Fruit fly (Drosophila melanogaster) whole organism, embryonic: ENCODE measurements around the gene mib1.
A peak's percentile ranks its signal among the peaks of the same experiment; 100 is the strongest.

Experiments
- ATbp ChIP-seq: fragments of 200-800 bp; sonication (Bioruptor generic); optimal IDR thresholded peaks from 2 replicates; lab custom pipeline; 2017; ENCODE audit warnings: missing biosample characterization, mild to moderate bottlenecking, missing genetic modification characterization, missing genetic modification reagents
- Atf6 ChIP-seq: fragments of 200-800 bp; sonication (Bioruptor generic); IDR thresholded peaks from 2 replicates; pipeline ENCODE4 v1.3.6; 2022; ENCODE audit warnings: missing biosample characterization, missing genetic modification characterization
- Bteb2 ChIP-seq: fragments of 200-800 bp; sonication (Bioruptor generic); optimal IDR thresholded peaks from 2 replicates; lab custom pipeline; 2016; ENCODE audit warnings: missing biosample characterization, missing genetic modification characterization
- CG10209 ChIP-seq: fragments of 200-800 bp; sonication (Bioruptor generic); optimal IDR thresholded peaks from 3 replicates; lab custom pipeline; 2017; ENCODE audit warnings: missing biosample characterization, mild to moderate bottlenecking, missing genetic modification characterization, missing genetic modification reagents
- CG10543 ChIP-seq: fragments of 200-800 bp; sonication (Bioruptor generic); optimal IDR thresholded peaks from 3 replicates; lab custom pipeline; 2017; ENCODE audit warnings: missing biosample characterization, mild to moderate bottlenecking, missing genetic modification characterization, moderate library complexity
- CG11247 ChIP-seq: fragments of 200-800 bp; sonication (Bioruptor generic); IDR thresholded peaks from 2 replicates; pipeline ENCODE4 v1.3.6; 2022; ENCODE audit warnings: missing biosample characterization, missing genetic modification characterization
- CG12155 ChIP-seq: fragments of 200-800 bp; sonication (Bioruptor generic); optimal IDR thresholded peaks from 3 replicates; lab custom pipeline; 2016; ENCODE audit warnings: missing biosample characterization, missing genetic modification characterization
- CG12744 ChIP-seq: fragments of 200-800 bp; sonication (Bioruptor generic); optimal IDR thresholded peaks from 2 replicates; lab custom pipeline; 2016; ENCODE audit warnings: missing biosample characterization, missing genetic modification characterization
- CG13624 ChIP-seq: fragments of 200-800 bp; sonication (Bioruptor generic); optimal IDR thresholded peaks from 2 replicates; lab custom pipeline; 2016; ENCODE audit warnings: missing biosample characterization, missing genetic modification characterization
- CG14050 ChIP-seq: fragments of 200-800 bp; sonication (Bioruptor generic); IDR thresholded peaks from 3 replicates; pipeline ENCODE4 v1.3.6; 2022; ENCODE audit warnings: missing biosample characterization, missing genetic modification characterization
- CG15479 ChIP-seq: fragments of 200-800 bp; sonication (Bioruptor generic); optimal IDR thresholded peaks from 3 replicates; lab custom pipeline; 2019; ENCODE audit warnings: missing biosample characterization, mild to moderate bottlenecking, missing genetic modification characterization, moderate library complexity
- CG1602 ChIP-seq: fragments of 200-800 bp; sonication (Bioruptor generic); optimal IDR thresholded peaks from 3 replicates; lab custom pipeline; 2016; ENCODE audit warnings: missing biosample characterization, missing genetic modification characterization
- CG1603 ChIP-seq: fragments of 200-800 bp; sonication (Bioruptor generic); optimal IDR thresholded peaks from 2 replicates; lab custom pipeline; 2019; ENCODE audit warnings: missing biosample characterization, mild to moderate bottlenecking, missing genetic modification characterization, moderate library complexity
- CG18476 ChIP-seq: fragments of 200-800 bp; sonication (Bioruptor generic); optimal IDR thresholded peaks from 2 replicates; lab custom pipeline; 2016; ENCODE audit warnings: missing biosample characterization, mild to moderate bottlenecking, missing genetic modification characterization
- CG18599 ChIP-seq: fragments of 200-800 bp; sonication (Bioruptor generic); optimal IDR thresholded peaks from 3 replicates; lab custom pipeline; 2017; ENCODE audit warnings: missing biosample characterization, missing genetic modification characterization, mild to moderate bottlenecking, moderate library complexity, missing genetic modification reagents
- CG2199 ChIP-seq: fragments of 200-800 bp; sonication (Bioruptor generic); IDR thresholded peaks from 3 replicates; pipeline ENCODE4 v1.3.6; 2022; ENCODE audit warnings: missing biosample characterization, missing genetic modification characterization
- CG2875 ChIP-seq: fragments of 200-800 bp; sonication (Bioruptor generic); optimal IDR thresholded peaks from 2 replicates; lab custom pipeline; 2017; ENCODE audit warnings: missing biosample characterization, mild to moderate bottlenecking, missing genetic modification characterization, missing genetic modification reagents
- CG30403 ChIP-seq: fragments of 200-800 bp; sonication (Bioruptor generic); optimal IDR thresholded peaks from 3 replicates; lab custom pipeline; 2016; ENCODE audit warnings: missing biosample characterization, missing genetic modification characterization
- CG31224 ChIP-seq: fragments of 200-800 bp; sonication (Bioruptor generic); IDR thresholded peaks from 2 replicates; pipeline ENCODE4 v1.3.6; 2022; ENCODE audit warnings: missing biosample characterization, missing genetic modification characterization
- CG4820 ChIP-seq: fragments of 200-800 bp; sonication (Bioruptor generic); optimal IDR thresholded peaks from 3 replicates; lab custom pipeline; 2016; ENCODE audit warnings: missing biosample characterization, missing genetic modification characterization
- CG6765 ChIP-seq: fragments of 200-800 bp; sonication (Bioruptor generic); optimal IDR thresholded peaks from 3 replicates; lab custom pipeline; 2017; ENCODE audit warnings: missing biosample characterization, mild to moderate bottlenecking, missing genetic modification characterization
- CG7357 ChIP-seq: fragments of 200-800 bp; sonication (Bioruptor generic); IDR thresholded peaks from 3 replicates; pipeline ENCODE4 v1.3.6; 2022; ENCODE audit warnings: missing biosample characterization, missing genetic modification characterization
- CG7963 ChIP-seq: fragments of 200-800 bp; sonication (Bioruptor generic); IDR thresholded peaks from 3 replicates; pipeline ENCODE4 v1.3.6; 2022; ENCODE audit warnings: missing biosample characterization, missing genetic modification characterization; ENCODE audit not compliant: partially characterized antibody
- CG9215 ChIP-seq: fragments of 200-800 bp; sonication (Bioruptor generic); IDR thresholded peaks from 2 replicates; pipeline ENCODE4 v1.3.6; 2022; ENCODE audit warnings: missing biosample characterization, missing genetic modification characterization
- Dad ChIP-seq: fragments of 200-800 bp; sonication (Bioruptor generic); optimal IDR thresholded peaks from 3 replicates; lab custom pipeline; 2016; ENCODE audit warnings: missing biosample characterization, missing genetic modification characterization
- Dfd ChIP-seq, 2 experiments: fragments of >200 bp; optimal IDR thresholded peaks; 2 replicates each; lab custom pipeline; 2017; ENCODE audit warnings: missing biosample characterization in 2 of 2, missing genetic modification characterization in 2 of 2
- H15 ChIP-seq: fragments of 200-800 bp; sonication (Bioruptor generic); IDR thresholded peaks from 3 replicates; pipeline ENCODE4 v1.3.6; 2022; ENCODE audit warnings: missing biosample characterization, missing genetic modification characterization
- Hey ChIP-seq: fragments of 200-800 bp; sonication (Bioruptor generic); optimal IDR thresholded peaks from 3 replicates; lab custom pipeline; 2018; ENCODE audit warnings: missing biosample characterization, mild to moderate bottlenecking, missing genetic modification characterization
- Mad ChIP-seq: fragments of 200-800 bp; sonication (Bioruptor generic); optimal IDR thresholded peaks from 2 replicates; lab custom pipeline; 2016; ENCODE audit warnings: missing biosample characterization, missing genetic modification characterization
- Six4 ChIP-seq: fragments of 200-800 bp; sonication (Bioruptor generic); optimal IDR thresholded peaks from 2 replicates; lab custom pipeline; 2016; ENCODE audit warnings: missing biosample characterization, missing genetic modification characterization
- YL-1 ChIP-seq: fragments of 200-800 bp; sonication (Bioruptor generic); optimal IDR thresholded peaks from 3 replicates; lab custom pipeline; 2017; ENCODE audit warnings: missing biosample characterization, mild to moderate bottlenecking, missing genetic modification characterization
- ara ChIP-seq: fragments of 200-800 bp; sonication (Bioruptor generic); IDR thresholded peaks from 2 replicates; pipeline ENCODE4 v1.3.6; 2022; ENCODE audit warnings: missing biosample characterization, missing genetic modification characterization
- az2 ChIP-seq: fragments of 200-800 bp; sonication (Bioruptor generic); optimal IDR thresholded peaks from 3 replicates; lab custom pipeline; 2016; ENCODE audit warnings: missing biosample characterization, missing genetic modification characterization
- bbx ChIP-seq: fragments of 200-800 bp; sonication (Bioruptor generic); IDR thresholded peaks from 2 replicates; pipeline ENCODE4 v1.3.6; 2022; ENCODE audit warnings: missing biosample characterization, missing genetic modification characterization; ENCODE audit not compliant: partially characterized antibody
- bigmax ChIP-seq: fragments of 200-800 bp; sonication (Bioruptor generic); optimal IDR thresholded peaks from 2 replicates; lab custom pipeline; 2018; ENCODE audit warnings: missing biosample characterization, mild to moderate bottlenecking, missing genetic modification characterization
- bowl ChIP-seq: fragments of 200-800 bp; sonication (Bioruptor generic); IDR thresholded peaks from 2 replicates; pipeline ENCODE4 v1.3.6; 2022; ENCODE audit warnings: missing biosample characterization, missing genetic modification characterization
- chif ChIP-seq, 2 experiments: fragments of 200-800 bp; sonication (Bioruptor generic); optimal IDR thresholded peaks; 3 replicates each; lab custom pipeline; 2016; ENCODE audit warnings: missing biosample characterization in 2 of 2, missing genetic modification characterization in 2 of 2
- da ChIP-seq: fragments of 200-800 bp; sonication (Bioruptor generic); optimal IDR thresholded peaks from 2 replicates; lab custom pipeline; 2016; ENCODE audit warnings: missing biosample characterization, missing genetic modification characterization
- dpn ChIP-seq, 2 experiments: fragments of 200-800 bp; sonication (Bioruptor generic); optimal IDR thresholded peaks; 3 replicates each; lab custom pipeline; 2016; ENCODE audit warnings: missing biosample characterization in 2 of 2, missing genetic modification characterization in 2 of 2
- emc ChIP-seq: fragments of 200-800 bp; sonication (Bioruptor generic); optimal IDR thresholded peaks from 2 replicates; lab custom pipeline; 2016; ENCODE audit warnings: missing biosample characterization, missing genetic modification characterization
- ftz-f1 ChIP-seq: fragments of 200-800 bp; sonication (Bioruptor generic); optimal IDR thresholded peaks from 2 replicates; lab custom pipeline; 2016; ENCODE audit warnings: missing biosample characterization, missing genetic modification characterization
- gce ChIP-seq: fragments of 200-800 bp; sonication (Bioruptor generic); IDR thresholded peaks from 3 replicates; pipeline ENCODE4 v1.3.6; 2022; ENCODE audit warnings: missing biosample characterization, missing genetic modification characterization
- gfzf ChIP-seq: fragments of 200-800 bp; sonication (Bioruptor generic); optimal IDR thresholded peaks from 2 replicates; lab custom pipeline; 2016; ENCODE audit warnings: missing biosample characterization, mild to moderate bottlenecking, missing genetic modification characterization, moderate library complexity
- grau ChIP-seq: fragments of 200-800 bp; optimal IDR thresholded peaks from 3 replicates; lab custom pipeline; 2019; ENCODE audit warnings: missing biosample characterization, mild to moderate bottlenecking, missing genetic modification characterization, moderate library complexity
- ind ChIP-seq: fragments of 200-800 bp; sonication (Bioruptor generic); optimal IDR thresholded peaks from 3 replicates; lab custom pipeline; 2016; ENCODE audit warnings: missing biosample characterization, missing genetic modification characterization
- mirr ChIP-seq: fragments of 200-800 bp; sonication (Bioruptor generic); optimal IDR thresholded peaks from 3 replicates; lab custom pipeline; 2018; ENCODE audit warnings: missing biosample characterization, mild to moderate bottlenecking, missing genetic modification characterization
- rib ChIP-seq: fragments of 200-800 bp; sonication (Bioruptor generic); IDR thresholded peaks from 2 replicates; pipeline ENCODE4 v1.3.6; 2022; ENCODE audit warnings: missing biosample characterization, missing genetic modification characterization
- sd ChIP-seq: fragments of 200-800 bp; sonication (Bioruptor generic); optimal IDR thresholded peaks from 3 replicates; lab custom pipeline; 2018; ENCODE audit warnings: missing biosample characterization, mild to moderate bottlenecking, missing genetic modification characterization, moderate library complexity
- sim ChIP-seq: fragments of 200-800 bp; sonication (Bioruptor generic); IDR thresholded peaks from 2 replicates; pipeline ENCODE4 v1.3.6; 2022; ENCODE audit warnings: missing biosample characterization, missing genetic modification characterization
- tap ChIP-seq: fragments of 200-800 bp; optimal IDR thresholded peaks from 3 replicates; lab custom pipeline; 2019; ENCODE audit warnings: missing biosample characterization, mild to moderate bottlenecking, missing genetic modification characterization, moderate library complexity

The mib1 gene

dm6 chr3L:16045083-16045830, 33.6 kb upstream of the mib1 start (continued):
- no peak for TF ChIP-seq CG9215 (GFP tag; lab: Robert Waterston, UW)
- no peak for TF ChIP-seq CG6765 (GFP tag; lab: Kevin White, UChicago)
- TF ChIP-seq emc (GFP tag; lab: Kevin White, UChicago) = no peak
- peak; percentile 46 for TF ChIP-seq tap (tag; lab: Kevin White, UChicago)
- peak; percentile 83; the same call in 2 of the 3 replicates for TF ChIP-seq gce (GFP tag; lab: Robert Waterston, UW)
- peak; percentile 16 for TF ChIP-seq Bteb2 (GFP tag; lab: Kevin White, UChicago)
- TF ChIP-seq da = no peak
- peak; percentile 31 for TF ChIP-seq grau (tag; lab: Kevin White, UChicago)
- no peak for TF ChIP-seq CG2875 (GFP tag; lab: Kevin White, UChicago)
- peak; percentile 3 for TF ChIP-seq CG10209 (GFP tag; lab: Kevin White, UChicago)
- TF ChIP-seq bowl (GFP tag; lab: Robert Waterston, UW) = no peak
- TF ChIP-seq CG18476 (GFP tag; lab: Kevin White, UChicago) = no peak
- TF ChIP-seq CG11247 (GFP tag; lab: Robert Waterston, UW) = no peak
- TF ChIP-seq CG2199 (GFP tag; lab: Robert Waterston, UW) = peak; percentile 67; the same call in 1 of the 3 replicates
- no peak for TF ChIP-seq CG7357 (GFP tag; lab: Robert Waterston, UW)
- TF ChIP-seq CG12744 = no peak
- TF ChIP-seq CG18599 (GFP tag; lab: Kevin White, UChicago) = peak; percentile 24
- TF ChIP-seq CG14050 (GFP tag; lab: Robert Waterston, UW) = peak; percentile 68; the same call in 2 of the 3 replicates
- no peak for TF ChIP-seq rib (GFP tag; lab: Robert Waterston, UW)
- peak; percentile 35 for TF ChIP-seq ATbp (GFP tag; lab: Kevin White, UChicago)
- TF ChIP-seq chif (GFP tag; optimal IDR thresholded peaks at IDR 0.05; lab: Kevin White, UChicago) = no peak
- no peak for TF ChIP-seq bigmax (GFP tag; lab: Kevin White, UChicago)
- TF ChIP-seq bbx (GFP tag; lab: Robert Waterston, UW) = no peak
- peak; percentile 60 for TF ChIP-seq Atf6 (GFP tag; lab: Robert Waterston, UW)
- no peak for TF ChIP-seq Dfd (GFP tag; optimal IDR thresholded peaks at IDR 0.05; lab: Kevin White, UChicago)
- TF ChIP-seq ftz-f1 (GFP tag; lab: Kevin White, UChicago) = no peak
- no peak for TF ChIP-seq CG13624 (GFP tag; lab: Kevin White, UChicago)
- no peak for TF ChIP-seq CG7963 (GFP tag; lab: Robert Waterston, UW)
- TF ChIP-seq Six4 = no peak
- TF ChIP-seq ara (GFP tag; lab: Robert Waterston, UW) = peak; percentile 72
- no peak for TF ChIP-seq CG15479 (GFP tag; lab: Kevin White, UChicago)
- no peak for TF ChIP-seq ind (GFP tag; lab: Kevin White, UChicago)
- no peak for TF ChIP-seq Dad
- peak; percentile 30 for TF ChIP-seq CG1602 (GFP tag; lab: Kevin White, UChicago)
- no peak for TF ChIP-seq mirr (GFP tag; lab: Kevin White, UChicago)
- TF ChIP-seq Hey (tag; lab: Kevin White, UChicago) = no peak
- TF ChIP-seq YL-1 (GFP tag; lab: Kevin White, UChicago) = no peak
- peak; percentile 5; the same call in 1 of the 2 replicates for TF ChIP-seq sim (GFP tag; lab: Robert Waterston, UW)
- peak; percentile 55 for TF ChIP-seq CG1603 (tag; lab: Kevin White, UChicago)
- TF ChIP-seq CG31224 = peak; percentile 31; the same call in 1 of the 2 replicates
- no peak for TF ChIP-seq sd
- no peak for TF ChIP-seq CG4820 (GFP tag; lab: Kevin White, UChicago)
- TF ChIP-seq gfzf (GFP tag; lab: Kevin White, UChicago) = no peak
- TF ChIP-seq CG10543 (GFP tag; lab: Kevin White, UChicago) = no peak
- TF ChIP-seq CG30403 = peak; percentile 36
- TF ChIP-seq H15 (GFP tag; lab: Robert Waterston, UW) = no peak; the same call in 2 of the 3 replicates
- TF ChIP-seq dpn (GFP tag; optimal IDR thresholded peaks at IDR 0.05; lab: Kevin White, UChicago) = peak in 1 of 2 experiments; percentile 34
- no peak for TF ChIP-seq Mad (GFP tag; lab: Kevin White, UChicago)
- no peak for TF ChIP-seq az2 (GFP tag; lab: Kevin White, UChicago)
- no peak for TF ChIP-seq CG12155 (GFP tag; lab: Kevin White, UChicago)
